Worm (Caenorhabditis elegans) whole organism, L4 larva: ENCODE measurements around the gene ZC262.13.
A peak's percentile ranks its signal among the peaks of the same experiment; 100 is the strongest.

ENCODE experiments used
- F44E2.7 ChIP-seq: fragments of 200-800 bp; sonication (Bioruptor generic); IDR thresholded peaks from 2 replicates; pipeline ENCODE4 v2.1.2; 2022; ENCODE audit warnings: missing genetic modification characterization, missing compliant biosample characterization
- F49E8.2 ChIP-seq: sonication (generic microtip); optimal IDR thresholded peaks from 2 replicates; lab custom pipeline; 2016; ENCODE audit warnings: missing compliant biosample characterization, mild to moderate bottlenecking, missing genetic modification characterization, borderline replicate concordance
- T26A8.4 ChIP-seq: fragments of 200-800 bp; sonication (Bioruptor generic); IDR thresholded peaks from 2 replicates; pipeline ENCODE4 v1.3.6; 2022; ENCODE audit warnings: missing genetic modification characterization, missing compliant biosample characterization
- Y48G9A.11 ChIP-seq: fragments of 200-800 bp; sonication (Bioruptor generic); IDR thresholded peaks from 2 replicates; pipeline ENCODE4 v1.3.6; 2022; ENCODE audit warnings: missing genetic modification reagents, missing genetic modification characterization, missing compliant biosample characterization
- aha-1 ChIP-seq: fragments of 150-350 bp; peaks from one replicate; lab custom pipeline; 2014; ENCODE audit warnings: missing biosample characterization, missing genetic modification characterization
- ces-1 ChIP-seq: fragments of 150-350 bp; sonication (generic microtip); optimal IDR thresholded peaks from 4 replicates; lab custom pipeline; 2014; ENCODE audit warnings: missing biosample characterization, missing genetic modification reagents, missing genetic modification characterization
- daf-16 ChIP-seq, 3 experiments: sonication (generic microtip); optimal IDR thresholded peaks; 2 replicates each; lab custom pipeline; 2016 to 2017; ENCODE audit warnings: missing genetic modification characterization in 3 of 3, missing genetic modification reagents in 3 of 3, mild to moderate bottlenecking in 2 of 3, missing compliant biosample characterization in 2 of 3, missing biosample characterization in 1 of 3, moderate library complexity in 1 of 3
- egl-27 ChIP-seq: sonication (generic microtip); optimal IDR thresholded peaks from 3 replicates; lab custom pipeline; 2017; ENCODE audit warnings: missing biosample characterization, missing genetic modification reagents, missing genetic modification characterization
- madf-9 ChIP-seq: fragments of 200-800 bp; sonication (Bioruptor generic); conservative IDR thresholded peaks from 2 replicates; pipeline ENCODE4 v1.3.6; 2022; ENCODE audit warnings: missing genetic modification reagents, missing genetic modification characterization, missing compliant biosample characterization
- mdl-1 ChIP-seq, 2 experiments: fragments of 150-350 bp in 1 of 2; sonication (generic microtip) in 1 of 2; optimal IDR thresholded peaks; 2 replicates each; lab custom pipeline; 2014 to 2017; ENCODE audit warnings: missing biosample characterization in 2 of 2, missing genetic modification characterization in 2 of 2
- nhr-11 ChIP-seq: fragments of 150-350 bp; optimal IDR thresholded peaks from 2 replicates; lab custom pipeline; 2014; ENCODE audit warnings: missing biosample characterization, missing genetic modification characterization
- nhr-111 ChIP-seq: fragments of 200-800 bp; sonication (Bioruptor generic); optimal IDR thresholded peaks from 2 replicates; lab custom pipeline; 2018; ENCODE audit warnings: mild to moderate bottlenecking, missing genetic modification characterization, missing compliant biosample characterization

DNA sequence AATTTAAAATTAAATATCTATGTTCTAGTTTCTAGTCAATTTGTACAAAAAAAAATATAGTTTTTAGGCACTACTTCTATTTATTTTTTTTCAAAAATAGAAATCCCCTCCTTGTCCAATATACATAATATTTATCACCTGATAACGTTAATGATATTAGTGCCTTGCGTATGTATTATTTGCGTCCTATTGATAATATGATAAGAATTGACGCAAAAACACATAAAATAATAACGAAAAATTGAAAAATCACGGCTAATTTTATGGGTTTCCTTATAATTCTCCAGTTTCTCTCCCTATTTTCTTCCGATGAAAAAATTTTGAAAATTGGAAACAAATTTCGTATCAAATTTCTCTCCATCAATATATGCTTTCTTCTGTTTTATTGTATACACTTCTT is 26.3 kb upstream of the ZC262.13 start:
- TF ChIP-seq ces-1 (no peak), nhr-111 (GFP tag; lab: Kevin White, UChicago) (no peak), T26A8.4 (GFP tag; lab: Robert Waterston, UW) (no peak), nhr-11 (tag; lab: Kevin White, UChicago) (no peak), aha-1 (tag; lab: Kevin White, UChicago) (peak; percentile 52), mdl-1 (tag; optimal IDR thresholded peaks at IDR 0.05; lab: Kevin White, UChicago) (no peak), Y48G9A.11 (GFP tag; lab: Robert Waterston, UW) (no peak), F44E2.7 (GFP tag; lab: Robert Waterston, UW) (no peak), F49E8.2 (tag; lab: Kevin White, UChicago) (no peak), madf-9 (GFP tag; lab: Robert Waterston, UW) (no peak), egl-27 (no peak), daf-16 (GFP tag; optimal IDR thresholded peaks at IDR 0.05; lab: Kevin White, UChicago) (no peak), daf-16 (tag; optimal IDR thresholded peaks at IDR 0.05; lab: Kevin White, UChicago) (peak; percentile 62)
